Fruit fly (Drosophila melanogaster): ENCODE measurements around the gene dmt.

The dmt gene

dm6 chr3R:9759360-9760191 lies 48.6 kb downstream of the dmt start, which contains the start of gene Mpi (continued):
- TF ChIP-seq eve (GFP tag; optimal IDR thresholded peaks at IDR 0.05) (no peak), gsb (GFP tag; IDR thresholded peaks at IDR 0.05) (no peak), CG1832 (GFP tag; optimal IDR thresholded peaks at IDR 0.05) (no peak), CG33557 (GFP tag; optimal IDR thresholded peaks at IDR 0.05) (no peak)

dm6 chr3R:9762955-9763931 lies 52.3 kb downstream of the dmt start, which contains the start of the genes Snap24 and CG8478:
Gene Snap24 (minus strand): TSS chr3R:9763150.
Gene CG8478 (plus strand): TSS chr3R:9763650.
- TF ChIP-seq sima (GFP tag; optimal IDR thresholded peaks at IDR 0.05): no peak
- no peak for TF ChIP-seq Tbp (GFP tag; optimal IDR thresholded peaks at IDR 0.05)
- peak; percentile 8 for TF ChIP-seq YL-1 (GFP tag; optimal IDR thresholded peaks at IDR 0.05)
- TF ChIP-seq C15 (GFP tag; IDR thresholded peaks at IDR 0.05): no peak
- TF ChIP-seq btn (GFP tag; optimal IDR thresholded peaks at IDR 0.05): no peak
- no peak for TF ChIP-seq stc (GFP tag; IDR thresholded peaks at IDR 0.05)
- TF ChIP-seq Hmr (GFP tag; optimal IDR thresholded peaks at IDR 0.05): no peak
- peak; percentile 23 for TF ChIP-seq CG15514 (GFP tag; optimal IDR thresholded peaks at IDR 0.05)
- TF ChIP-seq CG8359 (GFP tag; optimal IDR thresholded peaks at IDR 0.05; ENCODE audit: borderline replicate concordance): no peak
- TF ChIP-seq CG7357 (GFP tag; IDR thresholded peaks at IDR 0.05): peak; percentile 96
- TF ChIP-seq CG7987 (GFP tag; optimal IDR thresholded peaks at IDR 0.05): no peak
- no peak for TF ChIP-seq CG3838 (GFP tag; optimal IDR thresholded peaks at IDR 0.05)
- TF ChIP-seq CG6175 (GFP tag; IDR thresholded peaks at IDR 0.05): no peak
- no peak for TF ChIP-seq Max (GFP tag; optimal IDR thresholded peaks at IDR 0.05)
- peak; percentile 66 for TF ChIP-seq CG2116 (GFP tag; optimal IDR thresholded peaks at IDR 0.05)
- TF ChIP-seq CG30431 (GFP tag; optimal IDR thresholded peaks at IDR 0.05): no peak
- peak; percentile 80 for TF ChIP-seq ato (GFP tag; IDR thresholded peaks at IDR 0.05; ENCODE audit: partially characterized antibody)
- peak; percentile 14 for TF ChIP-seq CG8924 (tag; optimal IDR thresholded peaks at IDR 0.05)
- no peak for TF ChIP-seq CG11085 (GFP tag; IDR thresholded peaks at IDR 0.05)
- no peak for TF ChIP-seq CG1529 (GFP tag; optimal IDR thresholded peaks at IDR 0.05)
- peak; percentile 46 for TF ChIP-seq pita (GFP tag; optimal IDR thresholded peaks at IDR 0.05)
- no peak for TF ChIP-seq CG11247 (GFP tag; IDR thresholded peaks at IDR 0.05)
- no peak for TF ChIP-seq ash1 (GFP tag; optimal IDR thresholded peaks at IDR 0.05)
- TF ChIP-seq CG12659 (GFP tag; optimal IDR thresholded peaks at IDR 0.05): peak; percentile 26
- TF ChIP-seq Dp (GFP tag; optimal IDR thresholded peaks at IDR 0.05): peak; percentile 78
- TF ChIP-seq Dll (GFP tag; IDR thresholded peaks at IDR 0.05; ENCODE audit: partially characterized antibody): peak; percentile 78; the same call in 3 of the 4 replicates
- TF ChIP-seq Fer2 (tag; optimal IDR thresholded peaks at IDR 0.05): no peak
- peak; percentile 22 for TF ChIP-seq phol (tag; optimal IDR thresholded peaks at IDR 0.05)
- peak; percentile 88 for TF ChIP-seq Sry-δ (GFP tag; optimal IDR thresholded peaks at IDR 0.05)
- TF ChIP-seq Opbp (GFP tag; IDR thresholded peaks at IDR 0.05; ENCODE audit: partially characterized antibody): peak; percentile 71; the same call in 2 of the 3 replicates
- TF ChIP-seq CG18764 (GFP tag; optimal IDR thresholded peaks at IDR 0.05): no peak
- TF ChIP-seq Deaf1 (tag; optimal IDR thresholded peaks at IDR 0.05): no peak
- TF ChIP-seq CG3065 (GFP tag; optimal IDR thresholded peaks at IDR 0.05): no peak
- TF ChIP-seq bowl (GFP tag; IDR thresholded peaks at IDR 0.05): no peak
- no peak for TF ChIP-seq eve (GFP tag; optimal IDR thresholded peaks at IDR 0.05)
- TF ChIP-seq oc (tag; optimal IDR thresholded peaks at IDR 0.05): no peak
- TF ChIP-seq Hr39 (optimal IDR thresholded peaks at IDR 0.05): no peak
- TF ChIP-seq ewg (GFP tag; optimal IDR thresholded peaks at IDR 0.05): peak; percentile 47
- TF ChIP-seq Doc3 (GFP tag; IDR thresholded peaks at IDR 0.05; ENCODE audit: partially characterized antibody): peak; percentile 71
- TF ChIP-seq CG9817 (tag; optimal IDR thresholded peaks at IDR 0.05): no peak
- no peak for TF ChIP-seq otp (GFP tag; IDR thresholded peaks at IDR 0.05)
- no peak for TF ChIP-seq Dfd (GFP tag; optimal IDR thresholded peaks at IDR 0.05)
